Worm (Caenorhabditis elegans): ENCODE data around the gene coq-6.

DNA sequence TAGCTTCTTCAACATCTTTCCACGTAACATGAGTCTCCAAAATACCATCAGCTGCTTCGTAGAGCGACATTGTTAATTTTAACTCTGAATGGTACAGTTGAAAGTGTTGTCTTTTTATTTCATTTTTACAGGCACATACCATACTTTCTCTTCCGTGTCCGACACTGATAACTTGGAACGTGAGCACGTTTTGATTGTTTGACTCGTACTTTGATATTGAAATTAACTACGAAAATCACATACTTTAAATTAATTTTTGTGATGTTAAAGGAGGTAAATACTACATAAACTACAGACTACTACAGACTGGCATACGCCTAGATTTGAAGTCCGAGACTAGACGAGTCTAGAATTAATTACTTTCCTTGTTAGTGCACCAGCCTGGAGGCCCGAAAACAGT lies 41.8 kb downstream of the coq-6 start, which contains the start of gene E02C12.10:
- no peak for TF ChIP-seq hlh-17 (GFP tag; optimal IDR thresholded peaks at IDR 0.05; ENCODE audit: borderline replicate concordance)
- no peak for TF ChIP-seq snu-23 (GFP tag; optimal IDR thresholded peaks at IDR 0.05)

Measured in whole organism, L1 larva.